Fruit fly (Drosophila melanogaster): Measurements from ENCODE around the gene CG45071.

dm6 chr3L:15108524-15108923 lies 2.8 kb downstream of the CG45071 start:
- TF ChIP-seq Myc (optimal IDR thresholded peaks at IDR 0.05) (no peak), h (GFP tag; optimal IDR thresholded peaks at IDR 0.05) (no peak), ey (GFP tag; optimal IDR thresholded peaks at IDR 0.05) (no peak), GATAd (GFP tag; optimal IDR thresholded peaks at IDR 0.05) (no peak), CG9705 (GFP tag; optimal IDR thresholded peaks at IDR 0.05) (no peak), dmrt93B (GFP tag; optimal IDR thresholded peaks at IDR 0.05) (no peak), jim (GFP tag; optimal IDR thresholded peaks at IDR 0.05) (no peak)

All from whole organism, wandering third instar larva.